Worm (Caenorhabditis elegans) whole organism, young adult: ENCODE data around the gene sde-2.

ENCODE experiments used
- B0336.3 ChIP-seq: fragments of 200-800 bp; sonication (Bioruptor generic); IDR thresholded peaks from 2 replicates; pipeline ENCODE4 v1.3.6; 2022; ENCODE audit warnings: missing genetic modification characterization, missing compliant biosample characterization
- cebp-2 ChIP-seq: fragments of 200-800 bp; sonication (Bioruptor generic); IDR thresholded peaks from 2 replicates; pipeline ENCODE4 v1.3.6; 2022; ENCODE audit warnings: missing genetic modification characterization, missing compliant biosample characterization
- lin-35 ChIP-seq, 3 experiments: fragments of 150-350 bp in 2 of 3; sonication (generic microtip) in 1 of 3; optimal IDR thresholded peaks; 2 replicates each; lab custom pipeline; 2014 to 2018; ENCODE audit warnings: missing biosample characterization in 3 of 3, missing genetic modification characterization in 3 of 3, missing genetic modification reagents in 3 of 3
- nhr-179 ChIP-seq: sonication (generic microtip); optimal IDR thresholded peaks from 2 replicates; lab custom pipeline; 2016; ENCODE audit warnings: mild to moderate bottlenecking, missing genetic modification characterization, missing compliant biosample characterization
- repo-1 ChIP-seq: sonication (generic microtip); optimal IDR thresholded peaks from 2 replicates; lab custom pipeline; 2017; ENCODE audit warnings: mild to moderate bottlenecking, missing genetic modification characterization, missing compliant biosample characterization
- sdz-38 ChIP-seq: sonication (generic microtip); optimal IDR thresholded peaks from 2 replicates; lab custom pipeline; 2016; ENCODE audit warnings: missing genotype, missing genetic modification characterization, missing compliant biosample characterization

ce11 chrV:13609806-13610205 is 17.6 kb upstream of the sde-2 start:
- TF ChIP-seq cebp-2 (GFP tag; lab: Robert Waterston, UW): no peak
- TF ChIP-seq lin-35 (GFP tag; optimal IDR thresholded peaks at IDR 0.05; lab: Kevin White, UChicago): no peak
- no peak for TF ChIP-seq B0336.3 (GFP tag; lab: Robert Waterston, UW)
- TF ChIP-seq sdz-38: no peak
- no peak for TF ChIP-seq repo-1
- TF ChIP-seq nhr-179 (tag; lab: Kevin White, UChicago): no peak
